Worm (Caenorhabditis elegans): ENCODE measurements around the gene msp-152.

Gene msp-152

ce11 chrII:4942397-4942796 is 9.6 kb downstream of the msp-152 start:
- no peak for TF ChIP-seq blmp-1 (tag; optimal IDR thresholded peaks at IDR 0.05)
- TF ChIP-seq ces-1 (GFP tag; optimal IDR thresholded peaks at IDR 0.05): no peak
- peak; percentile 36 for TF ChIP-seq lir-3 (tag; optimal IDR thresholded peaks at IDR 0.05; ENCODE audit: poor library complexity)
- TF ChIP-seq fkh-10 (GFP tag; optimal IDR thresholded peaks at IDR 0.05): no peak
- peak in 2 of 6 experiments; percentile 12 to 50 for TF ChIP-seq elt-3 (tag; optimal IDR thresholded peaks at IDR 0.05)
- TF ChIP-seq ets-5 (GFP tag; IDR thresholded peaks at IDR 0.05): no peak
- TF ChIP-seq fkh-8 (tag; optimal IDR thresholded peaks at IDR 0.05): no peak
- no peak for TF ChIP-seq Y116A8C.19 (tag; optimal IDR thresholded peaks at IDR 0.05; ENCODE audit: borderline replicate concordance)
- peak; percentile 74 for TF ChIP-seq rnt-1 (tag; optimal IDR thresholded peaks at IDR 0.05)
- no peak for TF ChIP-seq ztf-11 (tag; optimal IDR thresholded peaks at IDR 0.05)
- TF ChIP-seq efl-1 (optimal IDR thresholded peaks at IDR 0.05): peak; percentile 45 to 52
- TF ChIP-seq efl-1 (GFP tag; optimal IDR thresholded peaks at IDR 0.05 in 1 of 2): peak; percentile 23 to 96
- peak; percentile 62 for TF ChIP-seq ama-1 (optimal IDR thresholded peaks at IDR 0.05)
- TF ChIP-seq hlh-4 (tag; optimal IDR thresholded peaks at IDR 0.05): no peak
- TF ChIP-seq unc-30 (tag; optimal IDR thresholded peaks at IDR 0.05): no peak
- peak; percentile 14 to 62 for TF ChIP-seq lin-35 (GFP tag; optimal IDR thresholded peaks at IDR 0.05)
- TF ChIP-seq nhr-19 (GFP tag; conservative IDR thresholded peaks at IDR 0.05): peak; percentile 57
- TF ChIP-seq nhr-12 (tag; optimal IDR thresholded peaks at IDR 0.05): no peak
- no peak for TF ChIP-seq mef-2 (tag; optimal IDR thresholded peaks at IDR 0.05)
- TF ChIP-seq efl-3 (GFP tag; optimal IDR thresholded peaks at IDR 0.05): peak; percentile 31
- TF ChIP-seq tlp-1 (tag; optimal IDR thresholded peaks at IDR 0.05): no peak
- TF ChIP-seq unc-62 (GFP tag; optimal IDR thresholded peaks at IDR 0.05): no peak
- TF ChIP-seq grh-1 (GFP tag; IDR thresholded peaks at IDR 0.05): no peak
- no peak for TF ChIP-seq egl-13 (tag; optimal IDR thresholded peaks at IDR 0.05)
- peak; percentile 31 for TF ChIP-seq dsc-1 (tag; optimal IDR thresholded peaks at IDR 0.05)
- peak; percentile 54 for TF ChIP-seq nhr-77 (tag; optimal IDR thresholded peaks at IDR 0.05)
- no peak for TF ChIP-seq ceh-90 (tag; optimal IDR thresholded peaks at IDR 0.05)
- peak; percentile 45 for TF ChIP-seq tbx-2 (tag; optimal IDR thresholded peaks at IDR 0.05)
- no peak for TF ChIP-seq pax-3 (tag; optimal IDR thresholded peaks at IDR 0.05)
- no peak for TF ChIP-seq F16B12.6 (tag; optimal IDR thresholded peaks at IDR 0.05)
- no peak for TF ChIP-seq lin-13 (GFP tag; optimal IDR thresholded peaks at IDR 0.05)
- TF ChIP-seq ceh-88 (GFP tag; IDR thresholded peaks at IDR 0.05): no peak
- TF ChIP-seq vab-15 (tag; optimal IDR thresholded peaks at IDR 0.05): no peak
- no peak for TF ChIP-seq sptf-1 (tag; optimal IDR thresholded peaks at IDR 0.05)
- no peak for TF ChIP-seq sox-4 (tag; optimal IDR thresholded peaks at IDR 0.05)
- TF ChIP-seq mep-1 (tag; optimal IDR thresholded peaks at IDR 0.05): peak; percentile 43
- TF ChIP-seq nhr-11 (tag; optimal IDR thresholded peaks at IDR 0.05): no peak
- TF ChIP-seq unc-98 (GFP tag; IDR thresholded peaks at IDR 0.05): no peak
- TF ChIP-seq xbp-1 (tag; optimal IDR thresholded peaks at IDR 0.05): peak; percentile 44
- no peak for TF ChIP-seq aha-1 (tag; optimal IDR thresholded peaks at IDR 0.05)
- TF ChIP-seq nhr-20 (tag; optimal IDR thresholded peaks at IDR 0.05): peak; percentile 40
- TF ChIP-seq nhr-47 (tag; optimal IDR thresholded peaks at IDR 0.05): peak; percentile 61
- no peak for TF ChIP-seq C34B4.2 (tag; optimal IDR thresholded peaks at IDR 0.05)
- TF ChIP-seq egl-27 (tag; optimal IDR thresholded peaks at IDR 0.05): no peak
- peak in 2 of 3 experiments; percentile 6 to 36 for TF ChIP-seq dpl-1 (GFP tag; optimal IDR thresholded peaks at IDR 0.05)
- peak; percentile 72 for TF ChIP-seq C16A3.4 (tag; optimal IDR thresholded peaks at IDR 0.05)
- no peak for TF ChIP-seq elt-2 (tag; optimal IDR thresholded peaks at IDR 0.05)
- no peak for TF ChIP-seq jun-1 (tag; optimal IDR thresholded peaks at IDR 0.05)
- TF ChIP-seq pag-3 (tag; optimal IDR thresholded peaks at IDR 0.05; ENCODE audit: borderline replicate concordance, insufficient read depth): no peak
- no peak for TF ChIP-seq nhr-28 (tag; optimal IDR thresholded peaks at IDR 0.05)
- TF ChIP-seq ceh-82 (tag; optimal IDR thresholded peaks at IDR 0.05): peak in 2 of 3 experiments; percentile 16 to 23
- TF ChIP-seq mdl-1 (tag; optimal IDR thresholded peaks at IDR 0.05): peak in 1 of 2 experiments; percentile 64
- TF ChIP-seq aly-2 (tag; optimal IDR thresholded peaks at IDR 0.05): no peak
- no peak for TF ChIP-seq pqm-1 (tag; optimal IDR thresholded peaks at IDR 0.05)
